Fruit fly (Drosophila melanogaster) whole organism, embryonic: Measurements from ENCODE around the gene CG17786.

Source experiments
- Ada2b ChIP-seq: fragments of 200-800 bp; sonication (Bioruptor generic); IDR thresholded peaks from 2 replicates; pipeline ENCODE4 v1.3.6; 2022; ENCODE audit warnings: missing biosample characterization, missing genetic modification characterization
- Atf6 ChIP-seq: fragments of 200-800 bp; sonication (Bioruptor generic); IDR thresholded peaks from 2 replicates; pipeline ENCODE4 v1.3.6; 2022; ENCODE audit warnings: missing biosample characterization, missing genetic modification characterization
- Blimp-1 ChIP-seq: fragments of 200-800 bp; sonication (Bioruptor generic); optimal IDR thresholded peaks from 3 replicates; lab custom pipeline; 2018; ENCODE audit warnings: missing biosample characterization, missing genetic modification characterization, mild to moderate bottlenecking, moderate library complexity, missing genetic modification reagents
- CG10147 ChIP-seq: fragments of 200-800 bp; sonication (Bioruptor generic); optimal IDR thresholded peaks from 2 replicates; lab custom pipeline; 2019; ENCODE audit warnings: missing biosample characterization, mild to moderate bottlenecking, missing genetic modification characterization, moderate library complexity
- CG11695 ChIP-seq: fragments of 200-800 bp; sonication (Bioruptor generic); IDR thresholded peaks from 3 replicates; pipeline ENCODE4 v1.3.6; 2022; ENCODE audit warnings: missing biosample characterization, missing genetic modification characterization
- CG14965 ChIP-seq: fragments of 200-800 bp; sonication (Bioruptor generic); optimal IDR thresholded peaks from 2 replicates; lab custom pipeline; 2016; ENCODE audit warnings: missing biosample characterization, missing genetic modification characterization, borderline replicate concordance
- CG17361 ChIP-seq: fragments of 200-800 bp; sonication (Bioruptor generic); IDR thresholded peaks from 3 replicates; pipeline ENCODE4 v1.3.6; 2022; ENCODE audit warnings: missing biosample characterization, missing genetic modification characterization
- CG17802 ChIP-seq: fragments of 200-800 bp; sonication (Bioruptor generic); optimal IDR thresholded peaks from 2 replicates; lab custom pipeline; 2018; ENCODE audit warnings: missing biosample characterization, mild to moderate bottlenecking, missing genetic modification characterization, moderate library complexity
- CG17829 ChIP-seq: fragments of 200-800 bp; optimal IDR thresholded peaks from 2 replicates; lab custom pipeline; 2019; ENCODE audit warnings: missing biosample characterization, mild to moderate bottlenecking, missing genetic modification characterization, moderate library complexity
- CG2129 ChIP-seq: fragments of 200-800 bp; sonication (Bioruptor generic); IDR thresholded peaks from 2 replicates; pipeline ENCODE4 v1.3.6; 2022; ENCODE audit warnings: missing biosample characterization, missing genetic modification characterization; ENCODE audit not compliant: partially characterized antibody
- CG30403 ChIP-seq: fragments of 200-800 bp; sonication (Bioruptor generic); optimal IDR thresholded peaks from 3 replicates; lab custom pipeline; 2016; ENCODE audit warnings: missing biosample characterization, missing genetic modification characterization
- CG3163 ChIP-seq: fragments of 200-800 bp; sonication (Bioruptor generic); optimal IDR thresholded peaks from 3 replicates; lab custom pipeline; 2016; ENCODE audit warnings: missing biosample characterization, missing genetic modification characterization
- CG32772 ChIP-seq: fragments of 200-800 bp; sonication (Bioruptor generic); IDR thresholded peaks from 2 replicates; pipeline ENCODE4 v1.3.6; 2022; ENCODE audit warnings: missing biosample characterization, missing genetic modification characterization
- CG3407 ChIP-seq: fragments of 200-800 bp; sonication (Bioruptor generic); optimal IDR thresholded peaks from 2 replicates; lab custom pipeline; 2018; ENCODE audit warnings: missing biosample characterization, mild to moderate bottlenecking, missing genetic modification characterization
- CG3726 ChIP-seq: fragments of 200-800 bp; sonication (Bioruptor generic); IDR thresholded peaks from 3 replicates; pipeline ENCODE4, ENCODE4 v1.3.6; 2022; ENCODE audit warnings: missing biosample characterization, missing genetic modification characterization
- CG4360 ChIP-seq: fragments of 200-800 bp; sonication (Bioruptor generic); IDR thresholded peaks from 2 replicates; pipeline ENCODE4 v1.3.6; 2022; ENCODE audit warnings: missing biosample characterization, missing genetic modification characterization
- CG7556 ChIP-seq: fragments of 200-800 bp; sonication (Bioruptor generic); optimal IDR thresholded peaks from 2 replicates; lab custom pipeline; 2017; ENCODE audit warnings: missing biosample characterization, mild to moderate bottlenecking, missing genetic modification characterization
- CG7987 ChIP-seq: fragments of 200-800 bp; sonication (Bioruptor generic); optimal IDR thresholded peaks from 2 replicates; lab custom pipeline; 2018; ENCODE audit warnings: missing biosample characterization, mild to moderate bottlenecking, missing genetic modification characterization, moderate library complexity
- CG8290 ChIP-seq, 3 experiments: fragments of 200-800 bp; sonication (Bioruptor generic); optimal IDR thresholded peaks; 2 replicates each; lab custom pipeline; 2016 to 2019; ENCODE audit warnings: missing biosample characterization in 3 of 3, missing genetic modification characterization in 3 of 3, mild to moderate bottlenecking in 2 of 3, moderate library complexity in 1 of 3
- CG9609 ChIP-seq: fragments of 200-800 bp; sonication (Bioruptor generic); optimal IDR thresholded peaks from 3 replicates; lab custom pipeline; 2016; ENCODE audit warnings: missing biosample characterization, missing genetic modification characterization
- CG9727 ChIP-seq: fragments of 200-800 bp; sonication (Bioruptor generic); optimal IDR thresholded peaks from 3 replicates; lab custom pipeline; 2017; ENCODE audit warnings: missing biosample characterization, mild to moderate bottlenecking, missing genetic modification characterization
- Dp ChIP-seq: fragments of 200-800 bp; sonication (Bioruptor generic); optimal IDR thresholded peaks from 2 replicates; lab custom pipeline; 2018; ENCODE audit warnings: missing biosample characterization, mild to moderate bottlenecking, missing genetic modification characterization, moderate library complexity
- Ets65A ChIP-seq: fragments of 200-800 bp; sonication (Bioruptor generic); peaks from one replicate; lab custom pipeline; 2016; ENCODE audit warnings: missing biosample characterization, missing genetic modification characterization
- Ets97D ChIP-seq: fragments of 200-800 bp; sonication (Bioruptor generic); optimal IDR thresholded peaks from 3 replicates; lab custom pipeline; 2016; ENCODE audit warnings: missing biosample characterization, missing genetic modification characterization
- Hey ChIP-seq: fragments of 200-800 bp; sonication (Bioruptor generic); optimal IDR thresholded peaks from 3 replicates; lab custom pipeline; 2018; ENCODE audit warnings: missing biosample characterization, mild to moderate bottlenecking, missing genetic modification characterization
- Hr78 ChIP-seq, 2 experiments: fragments of 200-800 bp in 1 of 2; fragments of >200 bp in 1 of 2; sonication (Bioruptor generic) in 1 of 2; optimal IDR thresholded peaks; 2 replicates each; lab custom pipeline; 2017 to 2019; ENCODE audit warnings: missing biosample characterization in 2 of 2, missing genetic modification characterization in 2 of 2, mild to moderate bottlenecking in 1 of 2, moderate library complexity in 1 of 2
- Lhr ChIP-seq: fragments of 200-800 bp; sonication (Bioruptor generic); optimal IDR thresholded peaks from 3 replicates; lab custom pipeline; 2017; ENCODE audit warnings: mild to moderate bottlenecking, missing biosample characterization, missing genetic modification reagents, missing genetic modification characterization
- MESR4 ChIP-seq: fragments of 200-800 bp; sonication (Bioruptor generic); optimal IDR thresholded peaks from 2 replicates; lab custom pipeline; 2018; ENCODE audit warnings: missing biosample characterization, mild to moderate bottlenecking, missing genetic modification characterization, moderate library complexity
- Mes4 ChIP-seq: fragments of 200-800 bp; sonication (Bioruptor generic); optimal IDR thresholded peaks from 2 replicates; lab custom pipeline; 2016; ENCODE audit warnings: missing biosample characterization, missing genetic modification characterization
- aop ChIP-seq: fragments of 200-800 bp; sonication (Bioruptor generic); IDR thresholded peaks from 2 replicates; pipeline ENCODE4 v1.3.6; 2022; ENCODE audit warnings: missing biosample characterization, missing genetic modification characterization
- ap ChIP-seq: fragments of 200-800 bp; sonication (Bioruptor generic); IDR thresholded peaks from 2 replicates; pipeline ENCODE4 v1.3.6; 2022; ENCODE audit warnings: missing biosample characterization, missing genetic modification characterization
- cad ChIP-seq: fragments of >200 bp; optimal IDR thresholded peaks from 2 replicates; lab custom pipeline; 2017; ENCODE audit warnings: missing biosample characterization, missing genetic modification characterization
- crol ChIP-seq: fragments of 200-800 bp; sonication (Bioruptor generic); IDR thresholded peaks from 2 replicates; pipeline ENCODE4 v1.3.6; 2022; ENCODE audit warnings: missing biosample characterization, missing genetic modification characterization
- crp ChIP-seq, 2 experiments: fragments of 200-800 bp; sonication (Bioruptor generic); optimal IDR thresholded peaks; 2 replicates in 1 of 2; 3 replicates in 1 of 2; lab custom pipeline; 2017; ENCODE audit warnings: missing biosample characterization in 2 of 2, missing genetic modification characterization in 2 of 2, mild to moderate bottlenecking in 1 of 2, moderate library complexity in 1 of 2
- da ChIP-seq: fragments of 200-800 bp; sonication (Bioruptor generic); optimal IDR thresholded peaks from 2 replicates; lab custom pipeline; 2016; ENCODE audit warnings: missing biosample characterization, missing genetic modification characterization
- eve ChIP-seq, 2 experiments: fragments of >200 bp; optimal IDR thresholded peaks; 2 replicates each; lab custom pipeline; 2017; ENCODE audit warnings: missing biosample characterization in 2 of 2, missing genetic modification characterization in 2 of 2
- ftz-f1 ChIP-seq: fragments of 200-800 bp; sonication (Bioruptor generic); optimal IDR thresholded peaks from 2 replicates; lab custom pipeline; 2016; ENCODE audit warnings: missing biosample characterization, missing genetic modification characterization
- hkb ChIP-seq, 2 experiments: fragments of 200-800 bp in 1 of 2; fragments of >200 bp in 1 of 2; sonication (Bioruptor generic) in 1 of 2; IDR thresholded peaks in 1 of 2; optimal IDR thresholded peaks in 1 of 2; 2 replicates each; pipeline versions ENCODE4 v1.3.6 to Lab custom; 2017 to 2022; ENCODE audit warnings: missing biosample characterization in 1 of 2, missing genetic modification characterization in 1 of 2
- lola ChIP-seq, 3 experiments: fragments of >200 bp in 2 of 3; fragments of 200-800 bp in 1 of 3; sonication (Bioruptor generic) in 1 of 3; optimal IDR thresholded peaks; 2 replicates each; lab custom pipeline; 2017 to 2019; ENCODE audit warnings: missing biosample characterization in 3 of 3, missing genetic modification characterization in 3 of 3, mild to moderate bottlenecking in 1 of 3, moderate library complexity in 1 of 3
- nom ChIP-seq: fragments of 200-800 bp; sonication (Bioruptor generic); optimal IDR thresholded peaks from 2 replicates; lab custom pipeline; 2017; ENCODE audit warnings: missing biosample characterization, missing genetic modification characterization, mild to moderate bottlenecking, moderate library complexity, missing genetic modification reagents
- so ChIP-seq: fragments of 200-800 bp; sonication (Bioruptor generic); IDR thresholded peaks from 3 replicates; pipeline ENCODE4 v1.3.6; 2022; ENCODE audit warnings: missing biosample characterization, missing genetic modification characterization
- sqz ChIP-seq: fragments of 200-800 bp; sonication (Bioruptor generic); optimal IDR thresholded peaks from 3 replicates; lab custom pipeline; 2018; ENCODE audit warnings: missing biosample characterization, mild to moderate bottlenecking, missing genetic modification characterization
- ssp ChIP-seq: fragments of 200-800 bp; sonication (Bioruptor generic); IDR thresholded peaks from 2 replicates; pipeline ENCODE4 v1.3.6; 2022; ENCODE audit warnings: missing biosample characterization, missing genetic modification characterization
- stc ChIP-seq: fragments of 200-800 bp; sonication (Bioruptor generic); IDR thresholded peaks from 2 replicates; pipeline ENCODE4 v1.3.6; 2022; ENCODE audit warnings: missing biosample characterization, missing genetic modification characterization
- vvl ChIP-seq: fragments of 200-800 bp; sonication (Bioruptor generic); IDR thresholded peaks from 2 replicates; pipeline ENCODE4 v1.3.6; 2022; ENCODE audit warnings: missing biosample characterization, missing genetic modification characterization

CG17786 gene

dm6 chr3R:24260411-24260810 lies 41.9 kb upstream of the CG17786 start (continued):
- TF ChIP-seq CG4360 (GFP tag; lab: Robert Waterston, UW) (no peak), Ada2b (GFP tag; lab: Robert Waterston, UW) (no peak), stc (GFP tag; lab: Robert Waterston, UW) (no peak)

DNA sequence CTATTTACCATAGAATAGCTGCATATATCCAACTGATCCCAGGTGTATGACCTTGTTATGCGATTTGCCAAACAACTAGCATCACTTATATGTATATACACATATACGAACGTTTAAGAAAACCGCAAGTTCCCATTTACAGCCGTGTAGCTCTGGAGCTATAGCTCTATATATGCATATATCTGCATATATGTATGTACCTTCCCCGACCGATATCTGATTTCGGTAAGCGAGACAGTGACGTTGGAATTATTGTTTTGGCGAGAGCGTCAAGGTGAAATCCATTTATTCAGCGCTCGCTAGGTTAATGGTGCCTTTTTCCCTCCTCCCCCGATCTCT lies 41.5 kb upstream of the CG17786 start:
- peak; percentile 96 for TF ChIP-seq Ets65A (GFP tag; lab: Kevin White, UChicago)
- no peak for TF ChIP-seq CG3407 (GFP tag; lab: Kevin White, UChicago)
- TF ChIP-seq CG8290 (GFP tag; optimal IDR thresholded peaks at IDR 0.05; lab: Kevin White, UChicago) = peak; percentile 67
- TF ChIP-seq CG8290 (tag; optimal IDR thresholded peaks at IDR 0.05; lab: Kevin White, UChicago) = no peak
- TF ChIP-seq aop = 0 out of 2 replicates have a peak, but pooled peaks have one; percentile 1
- TF ChIP-seq hkb (optimal IDR thresholded peaks at IDR 0.05; lab: Kevin White, UChicago) = no peak
- 0 out of 2 replicates have a peak, but pooled peaks have one; percentile 4 for TF ChIP-seq hkb (GFP tag; IDR thresholded peaks at IDR 0.05; lab: Robert Waterston, UW)
- peak; percentile 47; the same call in 1 of the 2 replicates for TF ChIP-seq crol (GFP tag; lab: Robert Waterston, UW)
- no peak for TF ChIP-seq ap (GFP tag; lab: Robert Waterston, UW)
- peak; percentile 30 for TF ChIP-seq CG14965 (GFP tag; lab: Kevin White, UChicago)
- peak; percentile 1; the same call in 1 of the 3 replicates for TF ChIP-seq so (GFP tag; lab: Robert Waterston, UW)
- peak; percentile 56; the same call in 1 of the 3 replicates for TF ChIP-seq CG17361
- no peak for TF ChIP-seq CG17829 (tag; lab: Kevin White, UChicago)
- peak; percentile 88 for TF ChIP-seq CG9609 (GFP tag; lab: Kevin White, UChicago)
- no peak for TF ChIP-seq Hey (tag; lab: Kevin White, UChicago)
- TF ChIP-seq Lhr = peak; percentile 64
- peak in 1 of 3 experiments; percentile 16 for TF ChIP-seq lola (GFP tag; optimal IDR thresholded peaks at IDR 0.05; lab: Kevin White, UChicago)
- TF ChIP-seq eve (GFP tag; optimal IDR thresholded peaks at IDR 0.05; lab: Kevin White, UChicago) = no peak
- no peak for TF ChIP-seq CG2129 (GFP tag; lab: Robert Waterston, UW)
- TF ChIP-seq CG4360 (GFP tag; lab: Robert Waterston, UW) = 0 out of 2 replicates have a peak, but pooled peaks have one; percentile 39
- peak; percentile 66 for TF ChIP-seq CG3163
- peak; percentile 59 for TF ChIP-seq CG7556 (GFP tag; lab: Kevin White, UChicago)
- peak; percentile 1; the same call in 1 of the 3 replicates for TF ChIP-seq CG3726 (GFP tag; lab: Robert Waterston, UW)
- peak; percentile 54 for TF ChIP-seq CG9727 (GFP tag; lab: Kevin White, UChicago)
- peak; percentile 85 for TF ChIP-seq ftz-f1 (GFP tag; lab: Kevin White, UChicago)
- peak in 1 of 2 experiments; percentile 42 for TF ChIP-seq crp (GFP tag; optimal IDR thresholded peaks at IDR 0.05; lab: Kevin White, UChicago)
- peak; percentile 32 for TF ChIP-seq MESR4 (GFP tag; lab: Kevin White, UChicago)
- TF ChIP-seq CG11695 = 0 out of 3 replicates have a peak, but pooled peaks have one; percentile 0
- peak; percentile 7 for TF ChIP-seq CG30403 (GFP tag; lab: Kevin White, UChicago)
- TF ChIP-seq Hr78 (GFP tag; optimal IDR thresholded peaks at IDR 0.05; lab: Kevin White, UChicago) = peak in 1 of 2 experiments; percentile 6

DNA sequence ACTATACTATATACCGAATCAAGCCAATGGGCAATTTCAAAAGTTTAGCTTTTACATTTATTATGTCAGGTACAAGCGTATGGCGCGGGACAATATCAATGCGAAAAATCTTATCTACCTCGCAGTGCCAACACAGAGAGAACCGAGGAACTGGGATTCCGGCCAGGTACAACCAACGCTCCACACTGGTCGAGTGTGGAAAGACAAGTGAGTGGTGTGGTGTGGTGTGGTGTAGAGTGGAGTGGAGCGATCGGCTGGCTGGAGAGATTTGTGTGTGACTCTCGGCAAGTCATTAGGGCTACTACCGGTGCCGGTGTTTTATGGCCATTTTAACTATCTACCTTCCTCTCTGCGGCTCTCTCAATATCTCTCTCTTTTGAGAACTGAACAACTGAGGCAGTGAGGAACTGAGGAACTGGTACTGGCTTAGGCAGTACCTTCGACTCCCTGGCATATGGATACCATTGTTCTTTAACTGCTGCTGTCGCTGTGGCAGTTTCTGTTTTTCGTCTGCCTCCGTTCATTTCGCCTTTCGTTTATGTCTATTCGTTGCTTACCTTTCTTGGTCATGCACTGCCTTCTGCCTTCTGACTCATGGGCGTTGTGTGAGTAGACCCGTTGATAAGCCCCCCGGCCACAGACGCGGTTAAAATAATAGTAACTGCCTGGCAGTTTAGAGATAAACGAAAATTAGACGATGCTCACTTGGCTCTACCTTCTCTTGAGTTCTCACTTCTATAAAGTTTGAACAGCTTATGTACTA lies 40.9 kb upstream of the CG17786 start:
- TF ChIP-seq CG2129 (GFP tag; lab: Robert Waterston, UW) (no peak), vvl (GFP tag; lab: Robert Waterston, UW) (peak; percentile 94), cad (GFP tag; lab: Kevin White, UChicago) (peak; percentile 91), CG7987 (GFP tag; lab: Kevin White, UChicago) (peak; percentile 81), CG10147 (GFP tag; lab: Kevin White, UChicago) (peak; percentile 89), Blimp-1 (GFP tag; lab: Kevin White, UChicago) (peak; percentile 84), nom (GFP tag; lab: Kevin White, UChicago) (peak; percentile 89), CG32772 (GFP tag; lab: Robert Waterston, UW) (peak; percentile 89), stc (GFP tag; lab: Robert Waterston, UW) (peak; percentile 82), Atf6 (GFP tag; lab: Robert Waterston, UW) (peak; percentile 84; the same call in 1 of the 2 replicates), Mes4 (GFP tag; lab: Kevin White, UChicago) (peak; percentile 75), CG17802 (peak; percentile 78), ssp (GFP tag; lab: Robert Waterston, UW) (peak; percentile 58), sqz (GFP tag; lab: Kevin White, UChicago) (peak; percentile 28), da (GFP tag; lab: Kevin White, UChicago) (peak; percentile 59), Ets97D (GFP tag; lab: Kevin White, UChicago) (peak; percentile 61), Dp (GFP tag; lab: Kevin White, UChicago) (no peak)
